Fruit fly (Drosophila melanogaster) whole organism: ENCODE results near the gene gpp.

ENCODE experiments used
- CG8478 ChIP-seq: fragments of >200 bp; optimal IDR thresholded peaks from 2 replicates; lab custom pipeline; 2018; ENCODE audit warnings: inconsistent platforms
- Dll ChIP-seq: fragments of >200 bp; optimal IDR thresholded peaks from 2 replicates; lab custom pipeline; 2017
- EcR ChIP-seq, 2 experiments: fragments of >200 bp; optimal IDR thresholded peaks; 2 replicates each; lab custom pipeline; 2017; ENCODE audit warnings: missing biosample characterization in 2 of 2, missing genetic modification characterization in 2 of 2, missing genetic modification reagents in 2 of 2
- pan ChIP-seq: fragments of >200 bp; optimal IDR thresholded peaks from 2 replicates; lab custom pipeline; 2017
- psq ChIP-seq: fragments of >200 bp; optimal IDR thresholded peaks from 2 replicates; lab custom pipeline; 2017
- usp ChIP-seq: fragments of >200 bp; optimal IDR thresholded peaks from 2 replicates; lab custom pipeline; 2017; ENCODE audit warnings: missing biosample characterization, missing genetic modification characterization, mixed read lengths

The gpp gene

DNA sequence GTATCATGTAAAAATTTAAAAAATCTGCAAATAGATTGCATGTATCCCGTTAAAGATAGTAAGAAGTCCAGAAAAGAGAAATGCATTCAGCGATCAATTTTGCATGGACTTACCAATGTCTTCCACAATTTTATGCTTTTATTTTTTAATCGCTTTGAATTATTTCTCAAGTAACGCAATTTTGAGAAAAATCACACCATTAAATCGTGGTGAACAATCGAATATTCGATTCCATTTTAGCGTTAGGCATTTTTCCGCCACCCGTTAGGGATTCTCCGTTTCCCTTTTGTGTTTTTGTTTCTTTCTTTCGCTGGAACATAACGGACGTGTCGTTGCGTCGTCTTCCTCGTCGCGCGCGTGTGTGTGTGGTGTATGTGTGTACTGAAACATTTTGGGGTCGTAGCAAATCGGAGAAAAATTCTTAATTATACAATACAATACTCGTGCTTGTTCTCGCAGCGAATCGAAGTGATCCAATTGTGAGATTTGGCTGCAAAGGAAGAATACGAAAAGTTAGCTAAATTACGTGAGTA, at the start of gene gpp:
Gene gpp, plus strand, starts transcription at position 290 of the 533 bp plus-strand sequence.
- TF ChIP-seq EcR (GFP tag; optimal IDR thresholded peaks at IDR 0.05; lab: Kevin White, UChicago) (no peak), psq (lab: Kevin White, UChicago) (peak; percentile 21)

DNA sequence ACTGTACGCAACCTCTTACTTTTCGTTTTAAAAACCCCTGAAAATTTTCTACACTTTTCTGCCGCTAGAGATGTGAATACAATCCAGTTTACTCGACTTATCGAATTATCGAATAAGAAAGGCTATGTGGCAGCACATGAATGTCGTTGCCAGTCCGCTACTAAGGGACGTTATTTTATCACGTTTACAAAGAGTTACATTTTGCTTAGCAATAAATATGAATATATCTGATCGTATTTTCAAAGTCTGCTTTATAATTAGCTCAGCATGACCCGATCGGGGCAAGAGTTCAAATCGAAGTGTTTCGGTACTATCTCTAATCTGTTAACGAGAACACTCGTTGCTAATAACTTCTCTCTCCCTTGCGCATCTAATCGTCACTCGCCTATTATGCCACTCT, 38.6 kb upstream of the gpp start, which contains the start of gene CG42724:
Gene CG42724, minus strand, starts transcription at position 189 of the 400 bp plus-strand sequence.
- TF ChIP-seq EcR (GFP tag; optimal IDR thresholded peaks at IDR 0.05; lab: Kevin White, UChicago): no peak
- TF ChIP-seq Dll (lab: Kevin White, UChicago): no peak

DNA sequence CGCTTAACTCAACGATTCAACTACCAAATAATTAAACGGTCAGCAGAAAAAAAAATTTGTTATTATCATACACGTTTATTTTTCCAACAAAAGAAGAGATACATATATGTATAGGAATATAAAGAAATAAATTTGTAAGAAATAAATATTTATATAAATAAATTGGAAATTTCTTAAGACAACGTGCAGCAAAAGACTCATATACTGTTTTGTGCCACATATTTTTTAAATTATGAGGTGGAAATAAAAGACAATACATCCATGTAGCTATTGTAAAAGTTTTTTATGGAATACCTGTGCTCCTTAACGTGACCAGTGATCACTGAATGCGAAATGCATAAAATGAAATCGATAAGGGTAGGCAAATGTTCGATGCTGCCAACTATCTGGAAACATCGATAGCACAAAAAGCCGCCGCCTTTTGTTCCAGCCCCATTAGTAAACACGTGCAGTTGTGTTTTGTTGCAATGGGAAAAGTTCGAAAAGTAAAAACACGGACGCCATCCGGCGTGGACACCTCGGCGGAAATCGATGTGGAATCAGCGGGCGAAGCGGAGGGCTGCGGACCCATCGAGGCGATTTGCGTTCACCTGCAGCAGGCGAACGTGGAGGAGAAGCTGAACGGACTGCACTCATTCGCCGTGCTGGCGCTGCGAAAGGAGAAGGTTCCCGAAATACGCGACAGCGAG, 38.0 kb upstream of the gpp start, which contains the start of gene CG10286:
Gene CG10286, plus strand, starts transcription at position 416 of the 689 bp plus-strand sequence.
- TF ChIP-seq Dll (lab: Kevin White, UChicago) (no peak), EcR (GFP tag; optimal IDR thresholded peaks at IDR 0.05; lab: Kevin White, UChicago) (no peak), psq (lab: Kevin White, UChicago) (no peak), CG8478 (lab: Kevin White, UChicago) (no peak), pan (lab: Kevin White, UChicago) (no peak), usp (no peak)

DNA sequence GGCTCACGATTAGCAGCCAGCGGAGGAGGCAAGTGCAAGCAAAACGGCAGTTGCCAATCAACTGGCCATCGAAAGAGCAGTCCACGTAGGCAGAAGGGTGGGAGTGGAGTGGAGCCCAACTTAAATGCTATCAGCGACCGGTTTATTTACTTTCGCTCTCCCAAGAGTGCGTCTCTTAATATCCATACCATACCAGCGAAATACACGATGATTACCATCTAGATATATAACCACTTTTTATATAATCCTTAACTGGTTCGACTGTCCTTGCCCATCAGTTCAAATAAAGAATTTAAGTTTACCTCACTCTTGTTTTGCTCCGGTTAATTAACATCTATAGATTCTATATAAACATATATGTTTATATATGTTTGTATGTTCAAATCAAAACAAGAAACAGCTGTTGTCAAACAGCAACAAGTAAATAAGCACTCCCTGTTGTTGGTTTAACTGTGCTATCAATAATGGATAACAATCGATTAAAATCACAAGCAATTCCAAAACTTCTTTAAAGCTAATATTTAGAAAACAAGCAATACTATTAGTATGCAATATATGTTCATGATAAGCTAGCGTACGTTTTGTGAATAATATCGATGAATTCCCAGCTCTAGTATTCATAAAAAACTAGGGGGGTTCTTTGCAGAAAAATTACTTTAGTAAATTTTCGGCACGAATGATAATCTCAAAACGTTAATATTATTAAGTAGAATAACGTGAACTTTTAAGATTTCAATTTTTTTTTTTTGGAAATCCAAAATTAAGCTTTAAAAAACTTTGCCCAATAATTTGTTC, 32.9 kb upstream of the gpp start:
- no peak for TF ChIP-seq CG8478 (lab: Kevin White, UChicago)
- TF ChIP-seq usp: no peak
- TF ChIP-seq pan (lab: Kevin White, UChicago): no peak

DNA sequence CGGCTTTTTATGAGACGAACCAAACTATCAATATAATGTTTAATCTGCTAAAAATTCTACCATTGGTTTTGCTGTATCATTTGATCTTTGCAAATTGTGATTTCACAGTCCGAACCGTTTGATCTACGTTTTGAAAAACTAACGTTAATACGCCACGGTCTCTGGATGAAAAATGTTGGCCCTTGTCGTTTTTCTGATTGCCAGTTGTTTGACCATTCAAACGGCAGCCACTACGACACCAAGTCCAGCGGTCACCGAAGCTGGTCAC, 32.4 kb upstream of the gpp start, which contains the start of gene CG42564:
Gene CG42564, plus strand, starts transcription at position 169 of the 268 bp plus-strand sequence.
- no peak for TF ChIP-seq CG8478 (lab: Kevin White, UChicago)
- TF ChIP-seq pan (lab: Kevin White, UChicago): no peak
- TF ChIP-seq EcR (GFP tag; optimal IDR thresholded peaks at IDR 0.05; lab: Kevin White, UChicago): no peak
- TF ChIP-seq usp: no peak
- no peak for TF ChIP-seq psq (lab: Kevin White, UChicago)
- TF ChIP-seq Dll (lab: Kevin White, UChicago): no peak

DNA sequence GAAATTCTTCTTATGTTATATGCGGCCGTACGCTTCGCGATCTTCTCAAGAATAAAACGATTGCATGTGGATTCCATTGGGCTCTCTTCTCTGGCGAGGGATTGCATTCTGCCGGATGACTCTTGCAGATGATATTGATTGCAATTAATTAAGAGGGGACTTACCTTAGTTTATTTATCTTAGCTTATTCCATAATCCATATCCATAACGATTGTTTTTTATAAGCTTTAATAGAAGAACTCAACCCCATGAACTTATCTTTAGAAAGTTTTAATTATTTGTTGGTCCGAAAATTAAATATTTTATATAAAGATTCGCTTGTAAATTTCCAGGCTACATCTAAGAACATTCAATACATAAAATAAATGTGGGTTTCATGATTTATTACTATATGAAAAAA, 30.7 kb upstream of the gpp start, which contains the start of gene CRAT:
Gene CRAT, minus strand, starts transcription at position 101 of the 400 bp plus-strand sequence.
- TF ChIP-seq usp (no peak), CG8478 (lab: Kevin White, UChicago) (no peak), EcR (GFP tag; optimal IDR thresholded peaks at IDR 0.05; lab: Kevin White, UChicago) (no peak), Dll (lab: Kevin White, UChicago) (no peak), pan (lab: Kevin White, UChicago) (no peak), psq (lab: Kevin White, UChicago) (no peak)

DNA sequence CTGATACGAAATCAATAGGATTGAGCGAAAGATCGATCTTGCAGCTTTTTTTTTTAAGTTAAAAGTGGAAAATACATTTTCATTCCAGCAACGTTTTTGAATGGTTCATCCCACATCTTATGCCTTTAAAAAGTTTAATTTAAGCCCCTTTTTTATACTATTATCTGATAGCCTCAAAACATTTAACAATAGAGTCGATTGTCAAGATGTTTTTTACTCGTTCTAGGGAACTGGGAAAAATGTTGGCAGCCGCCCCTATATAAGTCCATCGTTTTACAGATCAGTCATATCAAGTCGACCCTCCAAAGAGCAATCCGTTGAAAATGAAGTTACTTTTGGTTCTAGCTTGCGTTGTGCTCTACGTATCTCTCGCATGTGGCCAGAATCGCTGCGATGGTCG, 29.2 kb upstream of the gpp start, which contains the start of gene CG42537:
Gene CG42537, plus strand, starts transcription at position 301 of the 400 bp plus-strand sequence.
- no peak for TF ChIP-seq Dll (lab: Kevin White, UChicago)
- TF ChIP-seq EcR (GFP tag; optimal IDR thresholded peaks at IDR 0.05; lab: Kevin White, UChicago): no peak
- TF ChIP-seq psq (lab: Kevin White, UChicago): no peak
- no peak for TF ChIP-seq usp
- no peak for TF ChIP-seq pan (lab: Kevin White, UChicago)
- TF ChIP-seq CG8478 (lab: Kevin White, UChicago): no peak

DNA sequence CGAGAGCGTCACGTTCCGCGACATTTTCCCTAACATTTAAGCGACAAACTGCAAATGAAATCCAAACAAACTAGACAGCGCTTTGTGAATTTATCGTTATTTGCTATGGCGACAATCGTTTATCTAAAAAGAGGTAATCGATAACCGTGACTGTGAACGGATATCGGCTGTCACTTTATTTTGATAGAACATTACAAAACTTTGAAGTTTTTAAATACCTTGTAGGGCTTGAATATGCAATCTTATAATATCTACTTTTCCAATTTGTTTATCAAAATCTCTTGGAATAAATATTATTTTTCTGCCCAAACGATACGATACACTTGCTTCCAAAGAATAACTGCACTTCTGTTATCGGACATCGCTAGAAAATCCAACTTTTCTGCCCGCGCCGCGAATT, 26.5 kb upstream of the gpp start, which contains the start of the genes CG1024 and TfIIFalpha:
Gene CG1024, minus strand, starts transcription at position 200 of the 400 bp plus-strand sequence.
Gene TfIIFalpha, plus strand, starts transcription at position 339 of the 400 bp plus-strand sequence.
- TF ChIP-seq CG8478 (lab: Kevin White, UChicago): no peak
- TF ChIP-seq usp: no peak
- TF ChIP-seq EcR (GFP tag; optimal IDR thresholded peaks at IDR 0.05; lab: Kevin White, UChicago): no peak
- TF ChIP-seq psq (lab: Kevin White, UChicago): no peak
- TF ChIP-seq pan (lab: Kevin White, UChicago): no peak
- TF ChIP-seq Dll (lab: Kevin White, UChicago): no peak

DNA sequence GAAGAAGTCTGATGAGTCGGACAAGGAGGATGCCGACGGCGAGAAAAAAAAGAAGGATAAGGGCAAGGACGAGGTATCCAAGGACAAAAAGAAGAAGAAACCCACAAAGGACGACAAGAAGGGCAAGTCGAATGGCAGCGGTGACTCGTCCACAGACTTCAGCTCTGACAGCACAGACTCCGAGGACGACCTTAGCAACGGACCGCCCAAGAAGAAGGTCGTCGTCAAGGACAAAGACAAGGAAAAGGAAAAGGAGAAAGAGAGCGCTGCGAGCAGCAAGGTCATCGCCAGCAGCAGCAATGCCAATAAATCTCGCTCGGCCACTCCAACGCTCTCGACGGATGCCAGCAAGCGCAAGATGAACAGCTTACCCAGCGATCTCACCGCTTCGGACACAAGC, 24.9 kb upstream of the gpp start:
- TF ChIP-seq psq (lab: Kevin White, UChicago): no peak
- no peak for TF ChIP-seq CG8478 (lab: Kevin White, UChicago)
- TF ChIP-seq usp: no peak
- no peak for TF ChIP-seq Dll (lab: Kevin White, UChicago)
- TF ChIP-seq EcR (GFP tag; optimal IDR thresholded peaks at IDR 0.05; lab: Kevin White, UChicago): no peak
- no peak for TF ChIP-seq pan (lab: Kevin White, UChicago)

DNA sequence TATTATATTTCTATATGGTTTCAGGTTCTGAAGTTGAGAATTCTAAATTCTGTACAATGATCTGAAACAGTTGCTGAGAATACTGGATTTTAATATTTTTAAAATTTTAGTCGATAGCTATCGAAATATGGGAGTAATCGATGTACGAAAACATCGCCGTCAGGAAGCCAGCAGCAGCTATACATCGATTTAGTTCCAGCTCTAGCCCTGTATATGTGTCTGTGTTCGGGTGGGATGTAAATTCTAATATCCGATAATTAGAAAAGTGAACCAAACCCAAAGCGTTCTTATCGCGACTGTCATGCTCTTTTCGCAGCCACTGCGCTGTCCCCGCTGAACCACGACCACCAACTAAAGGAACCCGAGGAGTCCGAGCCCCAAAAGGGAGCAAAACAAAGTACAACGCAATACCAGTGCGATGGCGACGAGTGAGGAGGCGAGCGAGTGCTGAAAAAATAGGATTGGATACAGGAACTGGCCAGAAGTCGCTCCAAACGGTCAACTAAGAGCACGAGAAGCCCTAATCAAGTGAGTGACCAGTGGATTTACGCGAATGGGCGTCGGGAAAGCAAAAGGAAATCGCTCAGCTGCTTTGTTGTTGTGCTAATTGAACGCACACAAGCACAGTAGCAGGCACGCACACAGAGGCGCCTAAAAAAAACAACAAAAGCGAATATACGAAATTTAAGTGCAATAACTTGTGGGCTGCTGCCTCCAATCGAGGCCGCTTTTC, 23.8 kb upstream of the gpp start, which contains the start of gene gzl:
Gene gzl, plus strand, starts transcription at position 182 of the 733 bp plus-strand sequence.
- TF ChIP-seq CG8478 (lab: Kevin White, UChicago) (peak; percentile 50), usp (no peak)

DNA sequence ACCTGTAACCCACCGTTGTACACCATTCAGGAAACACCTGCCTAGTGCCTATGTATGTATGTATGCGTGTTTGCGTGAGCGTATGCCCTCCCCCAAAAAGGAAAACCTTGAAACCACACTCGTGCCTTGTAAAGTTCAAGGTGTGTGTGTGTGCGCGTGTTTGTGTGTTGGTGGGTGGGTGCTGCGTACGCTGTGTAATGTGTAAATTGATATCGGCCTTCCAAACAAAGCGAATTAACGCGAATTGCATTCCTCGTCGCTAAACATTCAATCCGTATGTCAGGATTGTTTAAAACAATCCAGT, 23.2 kb upstream of the gpp start:
- no peak for TF ChIP-seq usp
- no peak for TF ChIP-seq pan (lab: Kevin White, UChicago)
- TF ChIP-seq psq (lab: Kevin White, UChicago): no peak
- TF ChIP-seq EcR (GFP tag; optimal IDR thresholded peaks at IDR 0.05; lab: Kevin White, UChicago): no peak
- TF ChIP-seq CG8478 (lab: Kevin White, UChicago): no peak
- TF ChIP-seq Dll (lab: Kevin White, UChicago): no peak
